Worm (Caenorhabditis elegans): ENCODE measurements around the gene C11G6.2.

The C11G6.2 gene

DNA sequence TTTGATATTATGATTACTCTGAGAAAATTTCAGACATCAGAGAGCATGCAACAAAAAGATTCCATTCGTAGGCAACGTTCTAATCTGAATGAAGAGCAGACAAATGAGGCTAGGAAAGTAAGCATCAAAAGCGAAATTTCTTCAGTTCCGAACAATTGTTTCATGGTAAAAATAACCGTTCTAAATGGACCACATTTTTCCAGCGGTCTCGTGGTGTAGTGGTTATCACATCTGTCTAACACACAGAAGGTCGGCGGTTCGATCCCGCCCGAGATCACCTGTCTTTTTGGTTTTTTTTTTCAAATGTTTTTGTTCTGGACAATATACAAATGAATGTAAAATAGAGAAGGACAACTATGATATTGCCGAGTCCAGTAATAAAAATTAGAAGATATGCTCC is 28.6 kb upstream of the C11G6.2 start, which contains the start of gene twk-21 (continued):
- TF ChIP-seq snpc-1.3 (tag; optimal IDR thresholded peaks at IDR 0.05; ENCODE audit: insufficient read depth) = no peak
- no peak for TF ChIP-seq unc-130 (GFP tag; optimal IDR thresholded peaks at IDR 0.05)
- TF ChIP-seq F39B2.1 (GFP tag; IDR thresholded peaks at IDR 0.05) = no peak
- no peak for TF ChIP-seq mel-28 (tag; optimal IDR thresholded peaks at IDR 0.05; ENCODE audit: borderline replicate concordance)
- no peak for TF ChIP-seq F57C9.4 (tag; optimal IDR thresholded peaks at IDR 0.05)
- TF ChIP-seq madf-3 (GFP tag; IDR thresholded peaks at IDR 0.05) = no peak
- TF ChIP-seq lin-54 (GFP tag; optimal IDR thresholded peaks at IDR 0.05) = no peak
- TF ChIP-seq akir-1 (GFP tag; optimal IDR thresholded peaks at IDR 0.05) = no peak
- TF ChIP-seq nhr-179 (tag; optimal IDR thresholded peaks at IDR 0.05) = no peak
- no peak for TF ChIP-seq atf-7 (tag; optimal IDR thresholded peaks at IDR 0.05)
- no peak for TF ChIP-seq K12H6.12 (tag; optimal IDR thresholded peaks at IDR 0.05)
- no peak for TF ChIP-seq ama-1 (optimal IDR thresholded peaks at IDR 0.05)
- TF ChIP-seq ama-1 (GFP tag; optimal IDR thresholded peaks at IDR 0.05) = no peak
- TF ChIP-seq madf-8 (GFP tag; conservative IDR thresholded peaks at IDR 0.05) = no peak
- peak; percentile 83 for TF ChIP-seq tbp1 (GFP tag; optimal IDR thresholded peaks at IDR 0.05)
- no peak for TF ChIP-seq attf-3 (GFP tag; conservative IDR thresholded peaks at IDR 0.05)
- TF ChIP-seq unc-62 (GFP tag; optimal IDR thresholded peaks at IDR 0.05) = no peak
- no peak for TF ChIP-seq ztf-28 (GFP tag; IDR thresholded peaks at IDR 0.05)
- no peak for TF ChIP-seq snpc-4 (GFP tag; optimal IDR thresholded peaks at IDR 0.05)
- TF ChIP-seq snpc-4 (tag; optimal IDR thresholded peaks at IDR 0.05) = no peak

DNA sequence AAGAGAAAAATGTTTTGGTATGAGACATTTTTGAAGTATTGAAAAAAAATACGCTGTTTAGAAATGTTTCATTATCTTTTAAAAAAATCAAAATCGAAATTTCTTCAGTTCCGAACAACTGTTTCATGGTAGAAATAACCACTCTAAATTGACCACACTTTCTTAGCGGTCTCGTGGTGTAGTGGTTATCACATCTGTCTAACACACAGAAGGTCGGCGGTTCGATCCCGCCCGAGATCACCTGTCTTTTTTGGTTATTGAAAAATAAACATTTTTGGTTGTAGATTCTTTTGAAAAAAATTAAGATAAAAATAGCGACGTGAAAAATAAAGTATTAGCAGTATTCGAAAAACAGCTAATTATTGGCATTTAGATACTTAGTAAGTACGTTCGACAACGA is 28.0 kb upstream of the C11G6.2 start:
- TF ChIP-seq ceh-58 (GFP tag; IDR thresholded peaks at IDR 0.05) (no peak), ztf-26 (tag; optimal IDR thresholded peaks at IDR 0.05) (no peak), snpc-3.4 (tag; optimal IDR thresholded peaks at IDR 0.05) (peak; percentile 72), zim-3 (tag; optimal IDR thresholded peaks at IDR 0.05) (peak; percentile 31), cebp-1 (GFP tag; IDR thresholded peaks at IDR 0.05) (no peak), cebp-1 (tag; optimal IDR thresholded peaks at IDR 0.05) (no peak), lir-1 (GFP tag; conservative IDR thresholded peaks at IDR 0.05) (no peak), hmg-1.2 (GFP tag; IDR thresholded peaks at IDR 0.05) (peak; percentile 59), ztf-28 (GFP tag; IDR thresholded peaks at IDR 0.05) (no peak), nfya-2 (GFP tag; IDR thresholded peaks at IDR 0.05) (no peak), pha-4 (tag; optimal IDR thresholded peaks at IDR 0.05) (no peak), zfh-2 (GFP tag; conservative IDR thresholded peaks at IDR 0.05) (no peak), ceh-79 (tag; optimal IDR thresholded peaks at IDR 0.05) (peak; percentile 65), fkh-3 (tag; optimal IDR thresholded peaks at IDR 0.05) (no peak), tbp1 (GFP tag; optimal IDR thresholded peaks at IDR 0.05) (peak; percentile 94), pbrm-1 (GFP tag; IDR thresholded peaks at IDR 0.05) (peak; percentile 75), B0261.1 (tag; optimal IDR thresholded peaks at IDR 0.05) (peak; percentile 72), rpc-1 (optimal IDR thresholded peaks at IDR 0.05) (peak; percentile 83), rpc-1 (tag; optimal IDR thresholded peaks at IDR 0.05) (peak; percentile 86), ZK185.1 (tag; optimal IDR thresholded peaks at IDR 0.05; ENCODE audit: poor library complexity, severe bottlenecking) (peak; percentile 72), somi-1 (GFP tag; optimal IDR thresholded peaks at IDR 0.05) (peak; percentile 33), ccch-3 (GFP tag; optimal IDR thresholded peaks at IDR 0.05) (peak; percentile 12), aptf-2 (GFP tag; conservative IDR thresholded peaks at IDR 0.05) (no peak), D2030.7 (GFP tag; IDR thresholded peaks at IDR 0.05) (peak; percentile 86), attf-6 (GFP tag; IDR thresholded peaks at IDR 0.05) (peak; percentile 63; the same call in 1 of the 2 replicates), die-1 (tag; optimal IDR thresholded peaks at IDR 0.05) (peak; percentile 78), sptf-2 (GFP tag; optimal IDR thresholded peaks at IDR 0.05) (no peak), lsl-1 (GFP tag; optimal IDR thresholded peaks at IDR 0.05) (no peak), F33H1.4 (GFP tag; IDR thresholded peaks at IDR 0.05) (no peak), ets-4 (GFP tag; optimal IDR thresholded peaks at IDR 0.05) (no peak), sea-2 (GFP tag; IDR thresholded peaks at IDR 0.05) (no peak), Y53F4B.3 (GFP tag; IDR thresholded peaks at IDR 0.05) (no peak)

Measured in whole organism, young adult.